Fruit fly (Drosophila melanogaster) whole organism, wandering third instar larva: ENCODE measurements around the gene Hmr.

ENCODE experiments used
- Abd-B ChIP-seq: fragments of >200 bp; optimal IDR thresholded peaks from 2 replicates; lab custom pipeline; 2017; ENCODE audit warnings: missing biosample characterization, missing genetic modification characterization
- CrebA ChIP-seq: fragments of 200-800 bp; sonication (Bioruptor generic); optimal IDR thresholded peaks from 2 replicates; lab custom pipeline; 2016; ENCODE audit warnings: missing biosample characterization, mild to moderate bottlenecking, missing genetic modification characterization, borderline replicate concordance
- fru ChIP-seq: fragments of 200-800 bp; sonication (Bioruptor generic); optimal IDR thresholded peaks from 3 replicates; lab custom pipeline; 2016; ENCODE audit warnings: missing biosample characterization, mild to moderate bottlenecking, missing genetic modification characterization
- pan ChIP-seq: fragments of >200 bp; optimal IDR thresholded peaks from 2 replicates; lab custom pipeline; 2017
- rgr ChIP-seq: fragments of 200-800 bp; sonication (Bioruptor generic); optimal IDR thresholded peaks from 3 replicates; lab custom pipeline; 2016; ENCODE audit warnings: missing biosample characterization, mild to moderate bottlenecking, missing genetic modification characterization
- sv ChIP-seq: fragments of 200-800 bp; sonication (Bioruptor generic); optimal IDR thresholded peaks from 3 replicates; lab custom pipeline; 2016; ENCODE audit warnings: missing biosample characterization, missing genetic modification characterization
- usp ChIP-seq: fragments of >200 bp; optimal IDR thresholded peaks from 2 replicates; lab custom pipeline; 2017; ENCODE audit warnings: missing biosample characterization, missing genetic modification characterization

DNA sequence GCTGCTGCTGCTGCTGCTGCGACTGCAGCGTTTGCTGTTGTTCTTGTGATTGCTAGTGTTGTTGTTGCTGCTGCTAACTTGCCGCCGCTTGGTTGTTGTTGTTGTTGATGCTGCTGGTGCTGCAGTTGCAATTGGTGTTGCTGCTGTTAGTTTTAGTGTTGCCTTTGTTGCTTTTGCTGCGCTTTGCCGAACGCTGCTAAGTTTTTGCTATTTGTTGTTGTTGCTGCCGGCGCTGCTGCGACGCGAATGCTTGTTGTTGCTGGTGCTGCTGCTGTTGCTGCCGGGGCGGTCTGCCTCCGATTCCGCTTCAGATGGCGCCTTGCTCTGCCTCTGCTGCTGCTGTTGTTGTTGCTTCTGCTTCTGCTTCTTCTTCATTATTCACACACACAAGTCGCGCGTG is 22.8 kb upstream of the Hmr start:
- no peak for TF ChIP-seq usp (GFP tag; lab: Kevin White, UChicago)
- TF ChIP-seq rgr (GFP tag; lab: Kevin White, UChicago), result no peak
- TF ChIP-seq CrebA (GFP tag; lab: Kevin White, UChicago), result no peak
- no peak for TF ChIP-seq fru (GFP tag; lab: Kevin White, UChicago)
- no peak for TF ChIP-seq pan (lab: Kevin White, UChicago)
- no peak for TF ChIP-seq Abd-B (GFP tag; lab: Kevin White, UChicago)
- TF ChIP-seq sv (GFP tag; lab: Kevin White, UChicago), result no peak
